Worm (Caenorhabditis elegans) whole organism, L4 larva: ENCODE measurements around the gene C18D11.7.

Experiments used
- fos-1 ChIP-seq: fragments of 150-350 bp; optimal IDR thresholded peaks from 2 replicates; lab custom pipeline; 2014; ENCODE audit warnings: missing biosample characterization, missing genetic modification characterization
- lin-29 ChIP-seq: fragments of 200-800 bp; sonication (Bioruptor generic); IDR thresholded peaks from 2 replicates; pipeline ENCODE4 v1.3.6; 2022; ENCODE audit warnings: missing genetic modification reagents, missing genetic modification characterization, missing compliant biosample characterization
- lir-3 ChIP-seq: sonication (generic microtip); optimal IDR thresholded peaks from 2 replicates; lab custom pipeline; 2016; ENCODE audit warnings: mild to moderate bottlenecking, missing genetic modification characterization, missing compliant biosample characterization
- mdl-1 ChIP-seq, 2 experiments: fragments of 150-350 bp in 1 of 2; sonication (generic microtip) in 1 of 2; optimal IDR thresholded peaks; 2 replicates each; lab custom pipeline; 2014 to 2017; ENCODE audit warnings: missing biosample characterization in 2 of 2, missing genetic modification characterization in 2 of 2
- nhr-111 ChIP-seq: fragments of 200-800 bp; sonication (Bioruptor generic); optimal IDR thresholded peaks from 2 replicates; lab custom pipeline; 2018; ENCODE audit warnings: mild to moderate bottlenecking, missing genetic modification characterization, missing compliant biosample characterization
- ztf-11 ChIP-seq: fragments of 150-350 bp; optimal IDR thresholded peaks from 2 replicates; lab custom pipeline; 2014; ENCODE audit warnings: missing biosample characterization, missing genetic modification characterization

DNA sequence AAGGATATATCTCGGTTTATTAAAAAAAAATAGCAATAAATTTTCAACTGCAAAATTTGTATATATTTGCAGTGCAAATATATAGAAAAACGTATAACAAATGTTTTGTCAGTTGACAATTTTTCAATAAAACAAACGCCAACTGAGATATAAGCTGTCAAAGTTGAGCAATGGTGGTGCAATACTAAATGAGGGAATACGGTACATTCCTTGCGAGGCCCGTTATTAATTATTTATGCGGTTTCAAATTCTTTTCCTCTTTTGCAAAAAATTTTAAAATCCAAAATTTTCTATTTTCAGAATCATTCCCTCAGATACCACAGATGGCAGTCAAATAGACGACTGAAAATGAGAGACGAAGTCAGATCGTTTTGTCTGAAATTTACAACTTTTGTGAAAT lies 11.1 kb downstream of the C18D11.7 start, which contains the start of gene twk-39:
- TF ChIP-seq ztf-11 (no peak), lin-29 (GFP tag; lab: Robert Waterston, UW) (no peak), fos-1 (no peak), lir-3 (tag; lab: Kevin White, UChicago) (no peak), mdl-1 (tag; optimal IDR thresholded peaks at IDR 0.05; lab: Kevin White, UChicago) (no peak), nhr-111 (GFP tag; lab: Kevin White, UChicago) (no peak)
